Fruit fly (Drosophila melanogaster): ENCODE measurements around the gene CG6244.

- no peak for TF ChIP-seq CTCF (optimal IDR thresholded peaks at IDR 0.05)
- no peak for TF ChIP-seq CG8478 (optimal IDR thresholded peaks at IDR 0.05)
Measured at dm6 chr3L:15824537-15824936, 16.4 kb downstream of the CG6244 start.

Measured in S2 (cell line).